Fruit fly (Drosophila melanogaster): ENCODE results near the gene CG5653.

dm6 chr3L:8956669-8957068 is 9.5 kb downstream of the CG5653 start, which contains the start of gene mRpL12:
- TF ChIP-seq Rel (GFP tag; optimal IDR thresholded peaks at IDR 0.05) = no peak
- TF ChIP-seq Rel (tag; optimal IDR thresholded peaks at IDR 0.05) = no peak
- no peak for TF ChIP-seq lola (GFP tag; optimal IDR thresholded peaks at IDR 0.05)
- no peak for TF ChIP-seq OdsH (GFP tag; optimal IDR thresholded peaks at IDR 0.05)
- TF ChIP-seq CrebA (GFP tag; optimal IDR thresholded peaks at IDR 0.05; ENCODE audit: borderline replicate concordance) = no peak
- TF ChIP-seq Hnf4 (GFP tag; optimal IDR thresholded peaks at IDR 0.05) = no peak
- TF ChIP-seq Vsx2 (GFP tag; optimal IDR thresholded peaks at IDR 0.05; ENCODE audit: partially characterized antibody) = no peak
- TF ChIP-seq Hr83 (GFP tag; optimal IDR thresholded peaks at IDR 0.05; ENCODE audit: poor library complexity, severe bottlenecking) = no peak

Measured in whole organism, wandering third instar larva.